Fruit fly (Drosophila melanogaster) whole organism, prepupa: ENCODE measurements around the gene disp.

Source experiments
- CG10631 ChIP-seq: fragments of 200-800 bp; sonication (Bioruptor generic); optimal IDR thresholded peaks from 2 replicates; lab custom pipeline; 2016; ENCODE audit warnings: missing biosample characterization, missing genetic modification characterization
- CG11294 ChIP-seq: fragments of 200-800 bp; sonication (Bioruptor generic); IDR thresholded peaks from 2 replicates; pipeline ENCODE4 v1.3.6; 2022; ENCODE audit warnings: missing biosample characterization, missing genetic modification characterization
- CG1621 ChIP-seq: fragments of 200-800 bp; sonication (Bioruptor generic); optimal IDR thresholded peaks from 3 replicates; lab custom pipeline; 2018; ENCODE audit warnings: missing biosample characterization, mild to moderate bottlenecking, missing genetic modification characterization
- CG6163 ChIP-seq: fragments of 200-800 bp; sonication (Bioruptor generic); IDR thresholded peaks from 3 replicates; pipeline ENCODE4 v1.3.6; 2022; ENCODE audit warnings: missing biosample characterization, missing genetic modification characterization
- CG6792 ChIP-seq: fragments of 200-800 bp; sonication (Bioruptor generic); optimal IDR thresholded peaks from 3 replicates; lab custom pipeline; 2016; ENCODE audit warnings: missing biosample characterization, missing genetic modification characterization
- CG6808 ChIP-seq: fragments of 200-800 bp; sonication (Bioruptor generic); optimal IDR thresholded peaks from 3 replicates; lab custom pipeline; 2017; ENCODE audit warnings: missing biosample characterization, missing genetic modification characterization, mild to moderate bottlenecking, moderate library complexity, missing genetic modification reagents
- Ets96B ChIP-seq: fragments of 200-800 bp; optimal IDR thresholded peaks from 2 replicates; lab custom pipeline; 2019; ENCODE audit warnings: missing biosample characterization, mild to moderate bottlenecking, missing genetic modification characterization, moderate library complexity
- Hr38 ChIP-seq: sonication (Bioruptor generic); optimal IDR thresholded peaks from 2 replicates; lab custom pipeline; 2016; ENCODE audit warnings: missing biosample characterization, missing genetic modification characterization
- Hr4 ChIP-seq: fragments of 200-800 bp; sonication (Bioruptor generic); optimal IDR thresholded peaks from 3 replicates; lab custom pipeline; 2016; ENCODE audit warnings: missing biosample characterization, missing genetic modification characterization
- Lpt ChIP-seq: fragments of 200-800 bp; sonication (Bioruptor generic); optimal IDR thresholded peaks from 3 replicates; lab custom pipeline; 2016; ENCODE audit warnings: missing biosample characterization, missing genetic modification characterization
- achi ChIP-seq: fragments of 200-800 bp; sonication (Bioruptor generic); optimal IDR thresholded peaks from 3 replicates; lab custom pipeline; 2016; ENCODE audit warnings: missing biosample characterization, missing genetic modification characterization
- acj6 ChIP-seq: fragments of 200-800 bp; sonication (Bioruptor generic); optimal IDR thresholded peaks from 3 replicates; lab custom pipeline; 2016; ENCODE audit warnings: missing biosample characterization, missing genetic modification characterization
- eg ChIP-seq: fragments of 200-800 bp; sonication (Bioruptor generic); IDR thresholded peaks from 3 replicates; pipeline ENCODE4 v1.3.6; 2022; ENCODE audit warnings: missing biosample characterization, missing genetic modification characterization
- net ChIP-seq: fragments of 200-800 bp; sonication (Bioruptor generic); optimal IDR thresholded peaks from 3 replicates; lab custom pipeline; 2016; ENCODE audit warnings: missing biosample characterization, missing genetic modification characterization
- pdm3 ChIP-seq: fragments of 200-800 bp; sonication (Bioruptor generic); optimal IDR thresholded peaks from 3 replicates; lab custom pipeline; 2016; ENCODE audit warnings: missing biosample characterization, missing genetic modification characterization

Gene disp

DNA sequence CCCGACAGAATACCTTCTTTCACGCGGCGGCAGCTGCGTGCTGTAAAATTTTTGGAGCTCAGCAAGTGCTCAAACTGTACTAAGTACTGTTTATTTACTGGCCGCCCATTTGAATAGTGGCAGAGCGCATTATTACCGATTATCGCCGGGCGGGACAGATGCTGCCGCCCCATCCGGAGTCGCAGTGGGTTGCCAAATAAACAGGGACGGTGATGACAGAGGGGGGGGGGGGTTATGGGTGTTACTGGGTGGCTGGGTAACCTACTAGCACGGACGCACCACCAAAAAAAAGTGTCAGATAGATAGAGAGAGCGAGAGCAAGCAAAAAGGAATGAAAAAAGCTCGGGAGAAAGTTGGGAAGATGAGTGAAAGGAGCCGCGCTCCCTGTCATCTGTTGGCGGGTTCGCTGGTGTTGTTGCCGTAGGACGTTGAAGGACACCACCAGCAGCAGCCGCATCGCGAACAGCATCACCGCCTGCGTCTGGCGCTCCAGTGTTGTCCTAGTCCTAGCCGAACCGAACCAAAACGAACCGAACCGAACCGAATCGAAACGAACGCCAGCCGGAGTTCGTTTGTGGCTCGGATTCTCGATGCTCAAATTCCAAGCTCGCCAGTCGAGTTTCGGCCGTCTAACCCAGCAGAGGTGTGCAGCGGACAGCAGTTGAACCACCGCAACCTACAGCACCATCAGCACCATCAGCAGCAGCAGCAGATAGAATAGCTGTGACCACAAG is 54.2 kb downstream of the disp start, which contains the start of gene CG11000:
CG11000 (plus strand) TSS at position 626 of the 734 bp plus-strand sequence.
- TF ChIP-seq Hr38, result no peak
- TF ChIP-seq CG6792, result no peak
- no peak for TF ChIP-seq CG6163 (GFP tag; lab: Robert Waterston, UW)
- TF ChIP-seq net, result no peak
- TF ChIP-seq CG10631, result no peak
- TF ChIP-seq achi, result no peak
- no peak for TF ChIP-seq CG11294 (GFP tag; lab: Robert Waterston, UW)
- no peak for TF ChIP-seq CG1621 (tag; lab: Kevin White, UChicago)
- TF ChIP-seq pdm3 (GFP tag; lab: Kevin White, UChicago), result no peak
- TF ChIP-seq eg, result no peak
- TF ChIP-seq Ets96B (tag; lab: Kevin White, UChicago), result no peak
- TF ChIP-seq Lpt (GFP tag; lab: Kevin White, UChicago), result no peak
- no peak for TF ChIP-seq Hr4 (GFP tag; lab: Kevin White, UChicago)
- no peak for TF ChIP-seq CG6808 (GFP tag; lab: Kevin White, UChicago)
- no peak for TF ChIP-seq acj6 (GFP tag; lab: Kevin White, UChicago)
